Worm (Caenorhabditis elegans) whole organism, early embryonic: ENCODE data around the gene msp-56.

Experiments
- F13C5.2 ChIP-seq: sonication (generic microtip); optimal IDR thresholded peaks from 2 replicates; lab custom pipeline; 2017; ENCODE audit warnings: mild to moderate bottlenecking, missing genetic modification characterization, inconsistent platforms, missing compliant biosample characterization
- aly-1 ChIP-seq: sonication (generic microtip); optimal IDR thresholded peaks from 2 replicates; lab custom pipeline; 2016; ENCODE audit warnings: missing genetic modification characterization, missing compliant biosample characterization
- ama-1 ChIP-seq: fragments of 150-350 bp; optimal IDR thresholded peaks from 2 replicates; lab custom pipeline; 2014
- ceh-13 ChIP-seq: fragments of 200-800 bp; sonication (Bioruptor generic); optimal IDR thresholded peaks from 2 replicates; lab custom pipeline; 2018; ENCODE audit warnings: mild to moderate bottlenecking, missing genetic modification characterization, missing compliant biosample characterization
- ceh-36 ChIP-seq: sonication (generic microtip); optimal IDR thresholded peaks from 2 replicates; lab custom pipeline; 2016; ENCODE audit warnings: missing genetic modification characterization, inconsistent platforms, missing compliant biosample characterization
- ets-7 ChIP-seq: sonication (generic microtip); optimal IDR thresholded peaks from 2 replicates; lab custom pipeline; 2016; ENCODE audit warnings: missing genotype, missing genetic modification characterization, missing compliant biosample characterization
- flt-1 ChIP-seq: fragments of 200-800 bp; sonication (Bioruptor generic); IDR thresholded peaks from 2 replicates; pipeline ENCODE4 v1.3.6; 2022; ENCODE audit warnings: missing genetic modification characterization, missing compliant biosample characterization
- hmg-4 ChIP-seq: fragments of 200-800 bp; sonication (Bioruptor generic); optimal IDR thresholded peaks from 2 replicates; lab custom pipeline; 2018; ENCODE audit warnings: mild to moderate bottlenecking, missing genetic modification characterization, missing compliant biosample characterization
- pes-1 ChIP-seq: fragments of 200-800 bp; sonication (Bioruptor generic); IDR thresholded peaks from 2 replicates; pipeline ENCODE4 v1.3.6; 2022; ENCODE audit warnings: missing genetic modification reagents, missing genetic modification characterization, missing compliant biosample characterization
- scrt-1 ChIP-seq: fragments of 200-800 bp; sonication (Bioruptor generic); IDR thresholded peaks from 2 replicates; pipeline ENCODE4 v1.3.6; 2022; ENCODE audit warnings: missing genetic modification characterization, missing compliant biosample characterization
- sea-1 ChIP-seq: fragments of 200-800 bp; sonication (Bioruptor generic); conservative IDR thresholded peaks from 2 replicates; pipeline ENCODE4 v1.3.6; 2022; ENCODE audit warnings: missing genetic modification characterization, missing compliant biosample characterization
- tra-4 ChIP-seq: sonication (generic microtip); optimal IDR thresholded peaks from 2 replicates; lab custom pipeline; 2017; ENCODE audit warnings: missing genetic modification characterization, missing compliant biosample characterization

ce11 chrIV:9873837-9874236 lies 32.5 kb downstream of the msp-56 start:
- TF ChIP-seq tra-4 (tag; lab: Kevin White, UChicago) (no peak), ama-1 (lab: Kevin White, UChicago) (no peak), ets-7 (tag; lab: Kevin White, UChicago) (no peak), pes-1 (GFP tag; lab: Robert Waterston, UW) (no peak), sea-1 (GFP tag; lab: Robert Waterston, UW) (no peak), ceh-13 (no peak), flt-1 (GFP tag; lab: Robert Waterston, UW) (no peak), ceh-36 (tag; lab: Kevin White, UChicago) (no peak), aly-1 (tag; lab: Kevin White, UChicago) (no peak), hmg-4 (GFP tag; lab: Kevin White, UChicago) (no peak), F13C5.2 (tag; lab: Kevin White, UChicago) (no peak), scrt-1 (no peak)
